Fruit fly (Drosophila melanogaster) whole organism, pupa: Measurements from ENCODE around the gene Fit1.

Source experiments
- CG10348 ChIP-seq: fragments of 200-800 bp; sonication (Bioruptor generic); IDR thresholded peaks from 2 replicates; pipeline ENCODE4 v1.3.6; 2022; ENCODE audit warnings: missing biosample characterization, missing genetic modification characterization
- CG12605 ChIP-seq: fragments of 200-800 bp; sonication (Bioruptor generic); IDR thresholded peaks from 2 replicates; pipeline ENCODE4 v1.3.6; 2022; ENCODE audit warnings: missing biosample characterization, missing genetic modification characterization
- CG13204 ChIP-seq: fragments of 200-800 bp; sonication (Bioruptor generic); optimal IDR thresholded peaks from 2 replicates; lab custom pipeline; 2018; ENCODE audit warnings: missing biosample characterization, mild to moderate bottlenecking, missing genetic modification characterization, moderate library complexity
- CG14655 ChIP-seq: fragments of 200-800 bp; sonication (Bioruptor generic); optimal IDR thresholded peaks from 3 replicates; lab custom pipeline; 2017; ENCODE audit warnings: mild to moderate bottlenecking, missing biosample characterization, missing genetic modification reagents, missing genetic modification characterization
- CG15710 ChIP-seq: fragments of 200-800 bp; sonication (Bioruptor generic); optimal IDR thresholded peaks from 2 replicates; lab custom pipeline; 2018; ENCODE audit warnings: missing biosample characterization, mild to moderate bottlenecking, missing genetic modification characterization, moderate library complexity
- CG8301 ChIP-seq: fragments of 200-800 bp; sonication (Bioruptor generic); optimal IDR thresholded peaks from 2 replicates; lab custom pipeline; 2018; ENCODE audit warnings: missing biosample characterization, mild to moderate bottlenecking, missing genetic modification characterization
- CG9948 ChIP-seq: fragments of 200-800 bp; sonication (Bioruptor generic); optimal IDR thresholded peaks from 2 replicates; lab custom pipeline; 2018; ENCODE audit warnings: missing biosample characterization, mild to moderate bottlenecking, missing genetic modification characterization, moderate library complexity
- EcR ChIP-seq: fragments of 200-800 bp; sonication (Bioruptor generic); optimal IDR thresholded peaks from 3 replicates; lab custom pipeline; 2019; ENCODE audit warnings: missing biosample characterization, missing genetic modification characterization, mild to moderate bottlenecking, moderate library complexity, missing genetic modification reagents
- Snoo ChIP-seq: fragments of 200-800 bp; sonication (Bioruptor generic); optimal IDR thresholded peaks from 3 replicates; lab custom pipeline; 2017; ENCODE audit warnings: missing biosample characterization, mild to moderate bottlenecking, missing genetic modification characterization, inconsistent platforms
- fd96Ca ChIP-seq: fragments of 200-800 bp; sonication (Bioruptor generic); IDR thresholded peaks from 3 replicates; pipeline ENCODE4 v1.3.6; 2022; ENCODE audit warnings: missing biosample characterization, missing genetic modification characterization
- rn ChIP-seq: fragments of 200-800 bp; sonication (Bioruptor generic); IDR thresholded peaks from 2 replicates; pipeline ENCODE4 v1.3.6; 2022; ENCODE audit warnings: missing biosample characterization, missing genetic modification characterization

dm6 chr3L:4081243-4081642 is 22.1 kb upstream of the Fit1 start:
- TF ChIP-seq CG12605 (GFP tag; lab: Robert Waterston, UW) (no peak), Snoo (tag; lab: Kevin White, UChicago) (no peak), fd96Ca (GFP tag; lab: Robert Waterston, UW) (no peak), CG8301 (tag; lab: Kevin White, UChicago) (no peak), EcR (GFP tag; lab: Kevin White, UChicago) (no peak), rn (GFP tag; lab: Robert Waterston, UW) (no peak), CG10348 (GFP tag; lab: Robert Waterston, UW) (no peak), CG14655 (GFP tag; lab: Kevin White, UChicago) (no peak), CG15710 (tag; lab: Kevin White, UChicago) (no peak), CG13204 (no peak), CG9948 (tag; lab: Kevin White, UChicago) (no peak)
